Worm (Caenorhabditis elegans) whole organism, mixed stage, embryonic: ENCODE measurements around the gene F43D2.6.
A peak's percentile ranks its signal among the peaks of the same experiment; 100 is the strongest.

Experiments used
- bed-3 ChIP-seq: fragments of 200-800 bp; sonication (Bioruptor generic); optimal IDR thresholded peaks from 3 replicates; lab custom pipeline; 2018; ENCODE audit warnings: mild to moderate bottlenecking, missing genetic modification characterization, moderate library complexity, missing compliant biosample characterization
- blmp-1 ChIP-seq: fragments of 150-350 bp; optimal IDR thresholded peaks from 2 replicates; lab custom pipeline; 2014; ENCODE audit warnings: missing biosample characterization, missing genetic modification characterization
- ceh-43 ChIP-seq: fragments of 200-800 bp; sonication (Bioruptor generic); optimal IDR thresholded peaks from 2 replicates; lab custom pipeline; 2018; ENCODE audit warnings: mild to moderate bottlenecking, missing genetic modification characterization, moderate library complexity, missing compliant biosample characterization
- ces-1 ChIP-seq: fragments of 150-350 bp; optimal IDR thresholded peaks from 2 replicates; lab custom pipeline; 2014; ENCODE audit warnings: missing biosample characterization, missing genetic modification reagents, missing genetic modification characterization
- cnd-1 ChIP-seq: fragments of 200-800 bp; sonication (Bioruptor generic); optimal IDR thresholded peaks from 2 replicates; lab custom pipeline; 2018; ENCODE audit warnings: mild to moderate bottlenecking, missing genetic modification characterization, missing compliant biosample characterization
- drap-1 ChIP-seq: fragments of 200-800 bp; sonication (Bioruptor generic); optimal IDR thresholded peaks from 3 replicates; lab custom pipeline; 2018; ENCODE audit warnings: mild to moderate bottlenecking, missing genetic modification characterization, missing compliant biosample characterization
- elt-1 ChIP-seq: sonication (generic microtip); optimal IDR thresholded peaks from 2 replicates; lab custom pipeline; 2017; ENCODE audit warnings: missing genetic modification characterization, mild to moderate bottlenecking, missing compliant biosample characterization, antibody characterized with exemption, moderate library complexity, borderline replicate concordance; ENCODE audit not compliant: insufficient read depth
- elt-3 ChIP-seq: fragments of 150-350 bp; optimal IDR thresholded peaks from 2 replicates; lab custom pipeline; 2014; ENCODE audit warnings: missing biosample characterization, missing genetic modification characterization
- flh-1 ChIP-seq: fragments of 200-800 bp; sonication (Bioruptor generic); optimal IDR thresholded peaks from 2 replicates; lab custom pipeline; 2018; ENCODE audit warnings: mild to moderate bottlenecking, missing genetic modification characterization, moderate library complexity, missing compliant biosample characterization
- ham-2 ChIP-seq: fragments of 200-800 bp; sonication (Bioruptor generic); optimal IDR thresholded peaks from 2 replicates; lab custom pipeline; 2018; ENCODE audit warnings: mild to moderate bottlenecking, missing genetic modification characterization, missing compliant biosample characterization
- hlh-1 ChIP-seq: fragments of 150-350 bp; optimal IDR thresholded peaks from 2 replicates; lab custom pipeline; 2014; ENCODE audit warnings: missing biosample characterization, missing genetic modification reagents, missing genetic modification characterization
- lin-32 ChIP-seq: fragments of 200-800 bp; sonication (Bioruptor generic); optimal IDR thresholded peaks from 2 replicates; lab custom pipeline; 2018; ENCODE audit warnings: mild to moderate bottlenecking, missing genetic modification characterization, missing compliant biosample characterization
- lsy-2 ChIP-seq: fragments of 150-350 bp; optimal IDR thresholded peaks from 2 replicates; lab custom pipeline; 2014; ENCODE audit warnings: missing biosample characterization, missing genetic modification characterization
- mep-1 ChIP-seq: fragments of 150-350 bp; optimal IDR thresholded peaks from 2 replicates; lab custom pipeline; 2017; ENCODE audit warnings: missing biosample characterization, missing genetic modification reagents, missing genetic modification characterization, inconsistent platforms
- mls-2 ChIP-seq: sonication (generic microtip); optimal IDR thresholded peaks from 2 replicates; lab custom pipeline; 2016; ENCODE audit warnings: mild to moderate bottlenecking, missing genetic modification characterization, moderate library complexity, missing compliant biosample characterization
- nhr-12 ChIP-seq: fragments of 150-350 bp; optimal IDR thresholded peaks from 2 replicates; lab custom pipeline; 2014; ENCODE audit warnings: missing biosample characterization, missing genetic modification characterization
- nhr-2 ChIP-seq: fragments of 150-350 bp; optimal IDR thresholded peaks from 2 replicates; lab custom pipeline; 2014; ENCODE audit warnings: missing biosample characterization, missing genetic modification characterization
- nhr-237 ChIP-seq: fragments of 150-350 bp; optimal IDR thresholded peaks from 2 replicates; lab custom pipeline; 2014; ENCODE audit warnings: missing biosample characterization, missing genetic modification characterization
- nhr-76 ChIP-seq: sonication (generic microtip); optimal IDR thresholded peaks from 2 replicates; lab custom pipeline; 2017; ENCODE audit warnings: missing biosample characterization, missing genetic modification characterization
- pha-4 ChIP-seq: fragments of 150-350 bp; optimal IDR thresholded peaks from 2 replicates; lab custom pipeline; 2018; ENCODE audit warnings: missing biosample characterization, missing genetic modification reagents, missing genetic modification characterization
- snpc-4 ChIP-seq: fragments of 150-350 bp; optimal IDR thresholded peaks from 2 replicates; lab custom pipeline; 2014; ENCODE audit warnings: missing biosample characterization, missing genetic modification characterization
- sptf-1 ChIP-seq: sonication (generic microtip); optimal IDR thresholded peaks from 2 replicates; lab custom pipeline; 2017; ENCODE audit warnings: mild to moderate bottlenecking, missing genetic modification characterization, moderate library complexity, missing compliant biosample characterization
- tbx-8 ChIP-seq: fragments of 200-800 bp; sonication (Bioruptor generic); optimal IDR thresholded peaks from 2 replicates; lab custom pipeline; 2018; ENCODE audit warnings: mild to moderate bottlenecking, missing genetic modification characterization, moderate library complexity, missing compliant biosample characterization
- unc-120 ChIP-seq: sonication (generic microtip); optimal IDR thresholded peaks from 2 replicates; lab custom pipeline; 2017; ENCODE audit warnings: missing genetic modification characterization, missing compliant biosample characterization; ENCODE audit not compliant: poor library complexity, severe bottlenecking
- unc-39 ChIP-seq: fragments of 150-350 bp; optimal IDR thresholded peaks from 2 replicates; lab custom pipeline; 2014; ENCODE audit warnings: missing biosample characterization, missing genetic modification characterization
- ztf-11 ChIP-seq: fragments of 150-350 bp; optimal IDR thresholded peaks from 2 replicates; lab custom pipeline; 2014; ENCODE audit warnings: missing biosample characterization, missing genetic modification characterization

The F43D2.6 gene

ce11 chrV:14620311-14620710 lies 14.7 kb downstream of the F43D2.6 start:
- TF ChIP-seq ham-2 (GFP tag; lab: Kevin White, UChicago), result no peak
- peak; percentile 57 for TF ChIP-seq ces-1 (GFP tag; lab: Kevin White, UChicago)

ce11 chrV:14617711-14618110 lies 17.3 kb downstream of the F43D2.6 start:
- no peak for TF ChIP-seq flh-1 (GFP tag; lab: Kevin White, UChicago)
- TF ChIP-seq elt-1 (tag; lab: Kevin White, UChicago), result no peak

- TF ChIP-seq flh-1 (GFP tag; lab: Kevin White, UChicago), result no peak
- TF ChIP-seq tbx-8 (GFP tag; lab: Kevin White, UChicago), result no peak
- TF ChIP-seq pha-4 (tag; lab: Kevin White, UChicago), result no peak
- no peak for TF ChIP-seq ces-1 (GFP tag; lab: Kevin White, UChicago)
- TF ChIP-seq ham-2 (GFP tag; lab: Kevin White, UChicago), result no peak
- no peak for TF ChIP-seq hlh-1 (tag; lab: Kevin White, UChicago)
- no peak for TF ChIP-seq bed-3
- TF ChIP-seq nhr-12 (tag; lab: Kevin White, UChicago), result no peak
- no peak for TF ChIP-seq lin-32 (GFP tag; lab: Kevin White, UChicago)
Measured at ce11 chrV:14615671-14616070, 19.3 kb downstream of the F43D2.6 start.

- TF ChIP-seq ceh-43 (GFP tag; lab: Kevin White, UChicago), result no peak
- TF ChIP-seq unc-39, result no peak
- no peak for TF ChIP-seq blmp-1
- no peak for TF ChIP-seq mls-2 (tag; lab: Kevin White, UChicago)
- TF ChIP-seq pha-4 (tag; lab: Kevin White, UChicago), result no peak
- TF ChIP-seq sptf-1 (tag; lab: Kevin White, UChicago), result no peak
- TF ChIP-seq ztf-11 (tag; lab: Kevin White, UChicago), result no peak
- TF ChIP-seq elt-3 (tag; lab: Kevin White, UChicago), result no peak
- no peak for TF ChIP-seq nhr-237 (tag; lab: Kevin White, UChicago)
- no peak for TF ChIP-seq snpc-4 (tag; lab: Kevin White, UChicago)
- TF ChIP-seq, all 35 proteins: peak for 0
Measured at ce11 chrV:14614454-14614853, 20.5 kb downstream of the F43D2.6 start.

ce11 chrV:14612168-14612567 lies 22.8 kb downstream of the F43D2.6 start, which contains the start of the genes R11H6.5 and ccnk-1:
Gene R11H6.5 (minus strand): TSS chrV:14612222.
Gene ccnk-1 (plus strand): TSS chrV:14612548.
- TF ChIP-seq nhr-2 (tag; lab: Kevin White, UChicago) (no peak), unc-120 (tag; lab: Kevin White, UChicago) (no peak), nhr-237 (tag; lab: Kevin White, UChicago) (peak; percentile 4), mep-1 (tag; lab: Kevin White, UChicago) (peak; percentile 38), pha-4 (tag; lab: Kevin White, UChicago) (no peak), lsy-2 (tag; lab: Kevin White, UChicago) (peak; percentile 98)

- TF ChIP-seq mep-1 (tag; lab: Kevin White, UChicago) (no peak), drap-1 (GFP tag; lab: Kevin White, UChicago) (no peak)
Measured at ce11 chrV:14610781-14611180, 24.2 kb downstream of the F43D2.6 start.

ce11 chrV:14609643-14610042 lies 25.3 kb downstream of the F43D2.6 start, which contains the start of gene R11H6.4:
Gene R11H6.4 (plus strand): TSS chrV:14609943.
- TF ChIP-seq mls-2 (tag; lab: Kevin White, UChicago), result no peak
- no peak for TF ChIP-seq nhr-76 (tag; lab: Kevin White, UChicago)
- TF ChIP-seq blmp-1, result no peak

- TF ChIP-seq ham-2 (GFP tag; lab: Kevin White, UChicago), result no peak
- no peak for TF ChIP-seq cnd-1 (tag; lab: Kevin White, UChicago)
Measured at ce11 chrV:14603755-14604154, 31.2 kb downstream of the F43D2.6 start.
